Worm (Caenorhabditis elegans) whole organism, L2 larva: ENCODE results near the gene ZK673.6.
A peak's percentile ranks its signal among the peaks of the same experiment; 100 is the strongest.

Source experiments
- C34F6.9 ChIP-seq: fragments of 150-350 bp; optimal IDR thresholded peaks from 2 replicates; lab custom pipeline; 2014; ENCODE audit warnings: missing biosample characterization, missing genetic modification characterization
- F13H6.1 ChIP-seq: sonication (generic microtip); optimal IDR thresholded peaks from 2 replicates; lab custom pipeline; 2016; ENCODE audit warnings: missing genetic modification characterization, missing compliant biosample characterization
- R02D3.7 ChIP-seq: fragments of 150-350 bp; optimal IDR thresholded peaks from 2 replicates; lab custom pipeline; 2014; ENCODE audit warnings: missing biosample characterization, missing genetic modification characterization
- ZK546.5 ChIP-seq: sonication (generic microtip); optimal IDR thresholded peaks from 2 replicates; lab custom pipeline; 2017; ENCODE audit warnings: missing biosample characterization, missing genetic modification characterization
- blmp-1 ChIP-seq: sonication (generic microtip); optimal IDR thresholded peaks from 2 replicates; lab custom pipeline; 2017; ENCODE audit warnings: missing genetic modification characterization, mild to moderate bottlenecking, missing compliant biosample characterization, antibody characterized with exemption, moderate library complexity; ENCODE audit not compliant: insufficient read depth
- ceh-16 ChIP-seq: fragments of 150-350 bp; optimal IDR thresholded peaks from 2 replicates; lab custom pipeline; 2014; ENCODE audit warnings: missing biosample characterization, missing genetic modification characterization
- ceh-82 ChIP-seq: fragments of 150-350 bp; optimal IDR thresholded peaks from 2 replicates; lab custom pipeline; 2014; ENCODE audit warnings: missing biosample characterization, missing genetic modification characterization
- crh-2 ChIP-seq: sonication (generic microtip); optimal IDR thresholded peaks from 2 replicates; lab custom pipeline; 2017; ENCODE audit warnings: missing biosample characterization, missing genetic modification characterization
- dmd-4 ChIP-seq: sonication (generic microtip); optimal IDR thresholded peaks from 2 replicates; lab custom pipeline; 2017; ENCODE audit warnings: missing biosample characterization, missing genetic modification characterization
- elt-1 ChIP-seq: fragments of 150-350 bp; optimal IDR thresholded peaks from 2 replicates; lab custom pipeline; 2014; ENCODE audit warnings: missing biosample characterization, missing genetic modification characterization
- fos-1 ChIP-seq: fragments of 150-350 bp; optimal IDR thresholded peaks from 2 replicates; lab custom pipeline; 2014; ENCODE audit warnings: missing biosample characterization, missing genetic modification characterization
- gmeb-1 ChIP-seq: fragments of 150-350 bp; optimal IDR thresholded peaks from 2 replicates; lab custom pipeline; 2014; ENCODE audit warnings: missing biosample characterization, missing genetic modification characterization
- lin-13 ChIP-seq: fragments of 150-350 bp; optimal IDR thresholded peaks from 2 replicates; lab custom pipeline; 2014; ENCODE audit warnings: missing biosample characterization, missing genetic modification reagents, missing genetic modification characterization
- lin-39 ChIP-seq: fragments of 150-350 bp; optimal IDR thresholded peaks from 2 replicates; lab custom pipeline; 2014; ENCODE audit warnings: missing biosample characterization, missing genetic modification reagents, missing genetic modification characterization
- lsy-2 ChIP-seq, 2 experiments: fragments of 150-350 bp in 1 of 2; sonication (generic microtip) in 1 of 2; optimal IDR thresholded peaks; 2 replicates each; lab custom pipeline; 2014 to 2017; ENCODE audit warnings: missing biosample characterization in 2 of 2, missing genetic modification characterization in 2 of 2
- mab-5 ChIP-seq: fragments of 150-350 bp; optimal IDR thresholded peaks from 2 replicates; lab custom pipeline; 2014; ENCODE audit warnings: missing biosample characterization, missing genetic modification characterization
- mbf-1 ChIP-seq: sonication (generic microtip); optimal IDR thresholded peaks from 2 replicates; lab custom pipeline; 2017; ENCODE audit warnings: missing biosample characterization, missing genetic modification characterization
- mdl-1 ChIP-seq, 2 experiments: fragments of 150-350 bp in 1 of 2; sonication (generic microtip) in 1 of 2; optimal IDR thresholded peaks; 2 replicates each; lab custom pipeline; 2017; ENCODE audit warnings: missing biosample characterization in 2 of 2, missing genetic modification characterization in 2 of 2
- nhr-10 ChIP-seq: sonication (generic microtip); optimal IDR thresholded peaks from 2 replicates; lab custom pipeline; 2017; ENCODE audit warnings: missing biosample characterization, missing genetic modification characterization
- nhr-21 ChIP-seq: fragments of 150-350 bp; optimal IDR thresholded peaks from 2 replicates; lab custom pipeline; 2014; ENCODE audit warnings: missing biosample characterization, missing genetic modification characterization
- nhr-23 ChIP-seq: fragments of 150-350 bp; optimal IDR thresholded peaks from 2 replicates; lab custom pipeline; 2014; ENCODE audit warnings: missing biosample characterization, missing genetic modification reagents, missing genetic modification characterization
- nhr-237 ChIP-seq: fragments of 150-350 bp; optimal IDR thresholded peaks from 2 replicates; lab custom pipeline; 2014; ENCODE audit warnings: missing biosample characterization, missing genetic modification characterization
- nhr-25 ChIP-seq: fragments of 150-350 bp; sonication (generic microtip); optimal IDR thresholded peaks from 3 replicates; lab custom pipeline; 2014; ENCODE audit warnings: missing biosample characterization, missing genetic modification characterization
- nhr-77 ChIP-seq: fragments of 150-350 bp; optimal IDR thresholded peaks from 2 replicates; lab custom pipeline; 2014; ENCODE audit warnings: missing biosample characterization, missing genetic modification characterization
- sem-4 ChIP-seq: fragments of 150-350 bp; optimal IDR thresholded peaks from 2 replicates; lab custom pipeline; 2014; ENCODE audit warnings: missing biosample characterization, missing genetic modification reagents, missing genetic modification characterization
- skn-1 ChIP-seq: sonication (generic microtip); optimal IDR thresholded peaks from 2 replicates; lab custom pipeline; 2017; ENCODE audit warnings: missing biosample characterization, missing genetic modification characterization
- sma-3 ChIP-seq: sonication (generic microtip); optimal IDR thresholded peaks from 2 replicates; lab custom pipeline; 2016; ENCODE audit warnings: missing genetic modification reagents, missing genetic modification characterization, missing compliant biosample characterization
- sma-9 ChIP-seq, 2 experiments: fragments of 150-350 bp in 1 of 2; sonication (generic microtip) in 1 of 2; optimal IDR thresholded peaks; 2 replicates each; lab custom pipeline; 2014 to 2016; ENCODE audit warnings: missing genetic modification characterization in 2 of 2, mild to moderate bottlenecking in 1 of 2, missing biosample characterization in 1 of 2, missing compliant biosample characterization in 1 of 2, missing genetic modification reagents in 1 of 2, moderate library complexity in 1 of 2
- snpc-4 ChIP-seq: fragments of 150-350 bp; optimal IDR thresholded peaks from 2 replicates; lab custom pipeline; 2014; ENCODE audit warnings: missing biosample characterization, missing genetic modification characterization
- unc-39 ChIP-seq: fragments of 150-350 bp; optimal IDR thresholded peaks from 2 replicates; lab custom pipeline; 2014; ENCODE audit warnings: missing biosample characterization, missing genetic modification characterization
- unc-55 ChIP-seq: fragments of 150-350 bp; sonication (generic microtip); optimal IDR thresholded peaks from 3 replicates; lab custom pipeline; 2014; ENCODE audit warnings: missing biosample characterization, missing genetic modification reagents, missing genetic modification characterization
- unc-62 ChIP-seq: fragments of 150-350 bp; optimal IDR thresholded peaks from 2 replicates; lab custom pipeline; 2014; ENCODE audit warnings: missing biosample characterization, missing genetic modification reagents, missing genetic modification characterization
- zag-1 ChIP-seq: fragments of 150-350 bp; optimal IDR thresholded peaks from 2 replicates; lab custom pipeline; 2014; ENCODE audit warnings: missing biosample characterization, missing genetic modification characterization
- ztf-4 ChIP-seq: fragments of 150-350 bp; optimal IDR thresholded peaks from 2 replicates; lab custom pipeline; 2014; ENCODE audit warnings: missing biosample characterization, missing genetic modification characterization

The ZK673.6 gene

ce11 chrII:10471790-10472189, 7.7 kb upstream of the ZK673.6 start, which contains the start of gene ZK666.2:
Gene ZK666.2 (minus strand): TSS chrII:10471890.
- TF ChIP-seq lsy-2 (tag; optimal IDR thresholded peaks at IDR 0.05; lab: Kevin White, UChicago) = no peak
- no peak for TF ChIP-seq crh-2 (tag; lab: Kevin White, UChicago)
- no peak for TF ChIP-seq ceh-16
- TF ChIP-seq sma-9 (GFP tag; optimal IDR thresholded peaks at IDR 0.05; lab: Kevin White, UChicago) = no peak
- TF ChIP-seq sma-9 (tag; optimal IDR thresholded peaks at IDR 0.05; lab: Kevin White, UChicago) = no peak
- no peak for TF ChIP-seq zag-1
- no peak for TF ChIP-seq R02D3.7 (tag; lab: Kevin White, UChicago)
- no peak for TF ChIP-seq sem-4
- no peak for TF ChIP-seq nhr-10
- no peak for TF ChIP-seq C34F6.9 (tag; lab: Kevin White, UChicago)
- no peak for TF ChIP-seq mbf-1 (tag; lab: Kevin White, UChicago)
- TF ChIP-seq ztf-4 = no peak
- TF ChIP-seq elt-1 = no peak
- TF ChIP-seq nhr-23 (tag; lab: Kevin White, UChicago) = no peak
- no peak for TF ChIP-seq blmp-1
- TF ChIP-seq, all 48 proteins: peak for 0

- TF ChIP-seq zag-1 (no peak), lin-39 (tag; lab: Kevin White, UChicago) (no peak)
Measured at ce11 chrII:10471247-10471646, 7.1 kb upstream of the ZK673.6 start, which contains the start of gene ZK666.1. Gene ZK666.1 (minus strand): TSS chrII:10471347.

- TF ChIP-seq fos-1 (tag; lab: Kevin White, UChicago) (peak; percentile 62), sma-3 (GFP tag; lab: Kevin White, UChicago) (no peak), skn-1 (peak; percentile 78), gmeb-1 (no peak), unc-39 (no peak)
- TF ChIP-seq, all 48 proteins: peak for 2
Measured at ce11 chrII:10470159-10470558, 6.0 kb upstream of the ZK673.6 start, which contains the start of gene clec-143. Gene clec-143 (minus strand): TSS chrII:10470297.

- TF ChIP-seq ceh-16 = no peak
- TF ChIP-seq F13H6.1 = no peak
- no peak for TF ChIP-seq crh-2 (tag; lab: Kevin White, UChicago)
- TF ChIP-seq unc-62 (GFP tag; lab: Kevin White, UChicago) = no peak
- TF ChIP-seq sem-4 = no peak
- TF ChIP-seq nhr-21 = no peak
- TF ChIP-seq blmp-1 = no peak
- no peak for TF ChIP-seq unc-39
- no peak for TF ChIP-seq skn-1
- TF ChIP-seq zag-1 = no peak
- no peak for TF ChIP-seq ztf-4
Measured at ce11 chrII:10466552-10466951, 2.4 kb upstream of the ZK673.6 start, which contains the start of gene tnc-2. Gene tnc-2 (plus strand): TSS chrII:10466852.

ce11 chrII:10461207-10461606, 2.9 kb downstream of the ZK673.6 start, which contains the start of gene ZK673.5:
Gene ZK673.5 (plus strand): TSS chrII:10461507.
- no peak for TF ChIP-seq fos-1 (tag; lab: Kevin White, UChicago)
- TF ChIP-seq nhr-237 (tag; lab: Kevin White, UChicago) = no peak
- TF ChIP-seq lsy-2 (tag; optimal IDR thresholded peaks at IDR 0.05; lab: Kevin White, UChicago) = no peak
- no peak for TF ChIP-seq elt-1
- no peak for TF ChIP-seq mab-5
- no peak for TF ChIP-seq ceh-82 (tag; lab: Kevin White, UChicago)
- no peak for TF ChIP-seq unc-55 (GFP tag; lab: Kevin White, UChicago)
- TF ChIP-seq mbf-1 (tag; lab: Kevin White, UChicago) = no peak
- no peak for TF ChIP-seq C34F6.9 (tag; lab: Kevin White, UChicago)
- TF ChIP-seq unc-62 (GFP tag; lab: Kevin White, UChicago) = no peak
- no peak for TF ChIP-seq R02D3.7 (tag; lab: Kevin White, UChicago)
- no peak for TF ChIP-seq snpc-4 (tag; lab: Kevin White, UChicago)
- no peak for TF ChIP-seq nhr-77 (tag; lab: Kevin White, UChicago)
- TF ChIP-seq nhr-25 (tag; lab: Kevin White, UChicago) = no peak
- no peak for TF ChIP-seq ZK546.5 (tag; lab: Kevin White, UChicago)
- no peak for TF ChIP-seq nhr-10
- TF ChIP-seq lin-13 = no peak

ce11 chrII:10456979-10457378, 7.2 kb downstream of the ZK673.6 start, which contains the start of gene ZK673.11:
Gene ZK673.11 (plus strand): TSS chrII:10457279.
- TF ChIP-seq unc-62 (GFP tag; lab: Kevin White, UChicago) (no peak), C34F6.9 (tag; lab: Kevin White, UChicago) (no peak), dmd-4 (no peak), mdl-1 (tag; optimal IDR thresholded peaks at IDR 0.05; lab: Kevin White, UChicago) (no peak)
- TF ChIP-seq, all 48 proteins: peak for 0
